Worm (Caenorhabditis elegans) whole organism, young adult: ENCODE measurements around the gene F15B9.6.

Source experiments
- hlh-26 ChIP-seq: fragments of 200-800 bp; sonication (Bioruptor generic); conservative IDR thresholded peaks from 2 replicates; pipeline ENCODE4 v1.3.6; 2022; ENCODE audit warnings: missing genetic modification reagents, missing genetic modification characterization, missing compliant biosample characterization
- ztf-6 ChIP-seq: fragments of 200-800 bp; sonication (Bioruptor generic); IDR thresholded peaks from 2 replicates; pipeline ENCODE4 v1.3.6; 2022; ENCODE audit warnings: missing genetic modification reagents, missing genetic modification characterization, missing compliant biosample characterization

DNA sequence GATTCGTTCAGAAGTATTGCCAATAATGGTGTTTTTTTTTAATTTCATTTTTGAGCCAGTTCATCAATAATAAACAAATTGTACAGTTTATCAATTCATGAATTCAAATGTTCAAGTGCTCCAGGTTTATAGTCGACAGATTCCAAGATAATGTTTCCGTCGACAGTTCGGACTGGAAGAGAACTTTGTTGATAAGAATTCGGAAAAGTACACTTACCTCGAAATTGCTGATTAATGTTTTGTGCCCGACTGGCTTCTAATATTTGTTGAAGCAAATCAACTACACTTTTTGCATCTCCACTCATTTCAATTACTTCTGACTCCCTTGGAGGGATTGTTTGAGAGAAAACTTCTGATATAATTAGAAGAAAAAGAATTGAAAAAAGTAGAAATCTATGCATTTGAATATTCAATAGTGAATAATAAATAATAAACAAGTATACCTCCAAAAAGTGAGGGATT lies 35.2 kb downstream of the F15B9.6 start, which contains the start of gene W07G4.8:
- TF ChIP-seq hlh-26 (GFP tag; lab: Robert Waterston, UW) (no peak), ztf-6 (GFP tag; lab: Robert Waterston, UW) (no peak)
